Fruit fly (Drosophila melanogaster): ENCODE measurements around the gene Stip1.

DNA sequence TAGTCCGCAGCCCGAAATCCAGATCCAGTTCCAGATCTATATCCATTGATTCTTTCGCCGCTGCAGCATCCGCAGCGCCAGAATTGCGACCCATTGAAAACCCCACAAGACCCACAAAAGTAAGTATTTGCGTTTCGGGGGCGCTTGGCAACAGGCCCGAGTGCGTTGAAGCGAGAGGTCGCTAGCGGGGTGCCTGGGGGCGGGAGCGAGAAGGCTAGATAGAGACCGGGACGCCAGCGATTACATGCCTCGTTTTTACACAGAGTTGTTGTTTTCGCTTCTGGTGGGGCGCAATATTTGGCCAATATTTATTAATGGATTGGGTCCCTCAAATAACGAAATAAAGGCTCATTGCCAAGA is 3.3 kb downstream of the Stip1 start:
- TF ChIP-seq kay (GFP tag; ENCODE audit: borderline replicate concordance), result no peak
- no peak for TF ChIP-seq CG33017 (tag; optimal IDR thresholded peaks at IDR 0.05)
- TF ChIP-seq Crg-1 (GFP tag; optimal IDR thresholded peaks at IDR 0.05), result no peak
- TF ChIP-seq ovo (GFP tag; optimal IDR thresholded peaks at IDR 0.05), result no peak
- no peak for TF ChIP-seq Clk (GFP tag; optimal IDR thresholded peaks at IDR 0.05)
- peak; percentile 16 for TF ChIP-seq tj (GFP tag; optimal IDR thresholded peaks at IDR 0.05)
- TF ChIP-seq CG1620 (GFP tag; optimal IDR thresholded peaks at IDR 0.05), result no peak

Data from whole organism, adult.